Worm (Caenorhabditis elegans) whole organism, L4/young adult: Measurements from ENCODE around the gene srt-22.

Source experiments
- dao-5 ChIP-seq: sonication (generic microtip); optimal IDR thresholded peaks from 2 replicates; lab custom pipeline; 2016; ENCODE audit warnings: missing genotype, missing genetic modification characterization, moderate library complexity, missing compliant biosample characterization
- him-1 ChIP-seq: sonication (generic microtip); optimal IDR thresholded peaks from 2 replicates; lab custom pipeline; 2016; ENCODE audit warnings: missing genotype, missing genetic modification reagents, missing genetic modification characterization, missing compliant biosample characterization

- TF ChIP-seq him-1 (tag; lab: Kevin White, UChicago) (no peak), dao-5 (tag; lab: Kevin White, UChicago) (no peak)
Measured at ce11 chrV:15272263-15272662, 43.5 kb downstream of the srt-22 start, which contains the start of gene T10H4.4.
